Worm (Caenorhabditis elegans) whole organism, L4 larva: ENCODE measurements around the gene C52E4.12.

Source experiments
- F49E8.2 ChIP-seq: sonication (generic microtip); optimal IDR thresholded peaks from 2 replicates; lab custom pipeline; 2016; ENCODE audit warnings: missing compliant biosample characterization, mild to moderate bottlenecking, missing genetic modification characterization, borderline replicate concordance
- Y75B8A.6 ChIP-seq: fragments of 200-800 bp; sonication (Bioruptor generic); IDR thresholded peaks from 2 replicates; pipeline ENCODE4 v1.3.6; 2022; ENCODE audit warnings: missing genetic modification reagents, missing genetic modification characterization, missing compliant biosample characterization
- attf-4 ChIP-seq: sonication (generic microtip); optimal IDR thresholded peaks from 3 replicates; lab custom pipeline; 2017; ENCODE audit warnings: missing biosample characterization, missing genetic modification characterization
- ceh-44 ChIP-seq: fragments of 200-800 bp; sonication (Bioruptor generic); IDR thresholded peaks from 2 replicates; pipeline ENCODE4 v1.3.6; 2022; ENCODE audit warnings: missing genetic modification reagents, missing genetic modification characterization, missing compliant biosample characterization
- daf-8 ChIP-seq: fragments of 200-800 bp; sonication (Bioruptor generic); IDR thresholded peaks from 2 replicates; pipeline ENCODE4 v1.3.6; 2022; ENCODE audit warnings: missing genetic modification characterization, missing compliant biosample characterization
- dmd-8 ChIP-seq: fragments of 200-800 bp; sonication (Bioruptor generic); IDR thresholded peaks from 2 replicates; pipeline ENCODE4 v1.3.6; 2022; ENCODE audit warnings: missing genetic modification characterization, missing compliant biosample characterization
- hmg-1.1 ChIP-seq: fragments of 200-800 bp; sonication (Bioruptor generic); IDR thresholded peaks from 2 replicates; pipeline ENCODE4 v1.3.6; 2022; ENCODE audit warnings: missing genetic modification reagents, missing genetic modification characterization, missing compliant biosample characterization
- jun-1 ChIP-seq: fragments of 150-350 bp; optimal IDR thresholded peaks from 2 replicates; lab custom pipeline; 2014; ENCODE audit warnings: missing biosample characterization, missing genetic modification reagents, missing genetic modification characterization
- mdt-29 ChIP-seq: fragments of 200-800 bp; sonication (Bioruptor generic); IDR thresholded peaks from 2 replicates; pipeline ENCODE4 v1.3.6; 2022; ENCODE audit warnings: missing genetic modification reagents, missing genetic modification characterization, missing compliant biosample characterization
- nhr-111 ChIP-seq: fragments of 200-800 bp; sonication (Bioruptor generic); optimal IDR thresholded peaks from 2 replicates; lab custom pipeline; 2018; ENCODE audit warnings: mild to moderate bottlenecking, missing genetic modification characterization, missing compliant biosample characterization
- pha-4 ChIP-seq, 2 experiments: fragments of 150-350 bp in 1 of 2; fragments of 200-800 bp in 1 of 2; sonication (Bioruptor generic) in 1 of 2; IDR thresholded peaks in 1 of 2; optimal IDR thresholded peaks in 1 of 2; 2 replicates each; pipeline versions ENCODE4 v1.3.6 to Lab custom; 2014 to 2022; ENCODE audit warnings: missing genetic modification characterization in 2 of 2, missing genetic modification reagents in 2 of 2, missing biosample characterization in 1 of 2, missing compliant biosample characterization in 1 of 2
- saeg-2 ChIP-seq: fragments of 200-800 bp; sonication (Bioruptor generic); IDR thresholded peaks from 2 replicates; pipeline ENCODE4 v1.3.6; 2022; ENCODE audit warnings: missing genetic modification reagents, missing genetic modification characterization, missing compliant biosample characterization
- spr-1 ChIP-seq: sonication (generic microtip); optimal IDR thresholded peaks from 2 replicates; lab custom pipeline; 2016; ENCODE audit warnings: mild to moderate bottlenecking, missing genetic modification characterization, missing compliant biosample characterization
- zfp-3 ChIP-seq: fragments of 200-800 bp; sonication (Bioruptor generic); conservative IDR thresholded peaks from 2 replicates; pipeline ENCODE4 v1.3.6; 2022; ENCODE audit warnings: missing genetic modification reagents, missing genetic modification characterization, missing compliant biosample characterization
- zip-11 ChIP-seq: fragments of 200-800 bp; sonication (Bioruptor generic); IDR thresholded peaks from 2 replicates; pipeline ENCODE4 v1.3.6; 2022; ENCODE audit warnings: missing genetic modification characterization, missing compliant biosample characterization
- ztf-11 ChIP-seq: fragments of 150-350 bp; optimal IDR thresholded peaks from 2 replicates; lab custom pipeline; 2014; ENCODE audit warnings: missing biosample characterization, missing genetic modification characterization

Gene C52E4.12

ce11 chrV:12040823-12041606 lies 45.1 kb downstream of the C52E4.12 start, which contains the start of the genes kup-1 and F10C2.4 (continued):
- no peak for TF ChIP-seq dmd-8 (GFP tag; lab: Robert Waterston, UW)
- TF ChIP-seq ceh-44: no peak
- no peak for TF ChIP-seq spr-1 (tag; lab: Kevin White, UChicago)
- TF ChIP-seq, all 104 proteins: peak for 10

- TF ChIP-seq daf-8 (GFP tag; lab: Robert Waterston, UW) (no peak), ceh-44 (no peak), attf-4 (tag; lab: Kevin White, UChicago) (no peak), ztf-11 (no peak), saeg-2 (GFP tag; lab: Robert Waterston, UW) (no peak), F49E8.2 (no peak), mdt-29 (GFP tag; lab: Robert Waterston, UW) (no peak), hmg-1.1 (no peak), zip-11 (GFP tag; lab: Robert Waterston, UW) (no peak), pha-4 (GFP tag; IDR thresholded peaks at IDR 0.05; lab: Robert Waterston, UW) (no peak), pha-4 (tag; optimal IDR thresholded peaks at IDR 0.05; lab: Kevin White, UChicago) (no peak), Y75B8A.6 (GFP tag; lab: Robert Waterston, UW) (no peak), zfp-3 (no peak), nhr-111 (GFP tag; lab: Kevin White, UChicago) (no peak), jun-1 (tag; lab: Kevin White, UChicago) (no peak)
Measured at ce11 chrV:12045132-12045531, 49.2 kb downstream of the C52E4.12 start, which contains the start of gene F10C2.5. Gene F10C2.5 (plus strand): TSS chrV:12045432.
